Worm (Caenorhabditis elegans): ENCODE results near the gene F11C7.7.

F11C7.7 gene

DNA sequence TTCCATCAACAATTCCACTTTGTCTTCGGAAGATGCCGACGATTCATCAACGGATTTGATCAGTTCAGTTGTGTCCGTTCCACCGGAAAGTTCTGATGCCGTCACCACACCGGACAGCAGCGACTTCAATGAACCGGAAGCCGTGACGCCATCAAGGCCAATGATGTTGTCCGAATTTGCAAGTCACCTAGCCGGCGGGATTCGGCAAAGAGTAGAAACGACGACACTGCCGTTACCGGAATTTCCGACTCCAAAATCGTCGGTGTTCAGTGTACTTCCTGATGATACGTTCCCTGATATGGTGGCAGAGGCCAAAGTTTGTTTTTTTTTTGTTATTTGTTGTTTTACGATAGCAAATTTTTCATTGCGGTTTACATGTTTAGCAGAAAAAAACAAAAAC is 34.9 kb upstream of the F11C7.7 start:
- TF ChIP-seq elt-3 (tag; optimal IDR thresholded peaks at IDR 0.05) (no peak), nhr-85 (tag) (peak; percentile 47), blmp-1 (tag; optimal IDR thresholded peaks at IDR 0.05) (no peak), snu-23 (GFP tag; optimal IDR thresholded peaks at IDR 0.05) (no peak), lin-14 (GFP tag; optimal IDR thresholded peaks at IDR 0.05) (no peak)

DNA sequence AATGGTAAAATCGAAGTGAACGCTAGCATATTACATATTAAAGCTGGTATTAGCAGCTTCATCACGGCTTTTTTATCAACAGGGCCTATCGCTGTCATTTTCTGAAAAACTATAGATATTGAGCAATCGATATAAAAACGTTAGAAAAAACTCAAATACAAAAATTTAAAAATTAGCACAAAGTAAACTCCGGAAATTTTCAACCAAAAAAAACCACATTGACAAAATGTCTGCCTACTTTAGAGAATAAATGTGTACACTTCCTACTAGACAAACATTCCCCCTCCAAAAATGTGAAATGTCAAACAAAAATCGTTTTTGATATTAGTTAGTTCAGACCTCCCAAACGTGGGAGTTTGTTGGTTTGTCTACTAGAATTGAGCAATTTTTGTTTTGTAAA is 29.9 kb upstream of the F11C7.7 start, which contains the start of gene mfsd-10:
Gene mfsd-10 (minus strand): TSS at position 101 of the 400 bp plus-strand sequence.
- TF ChIP-seq snu-23 (GFP tag; optimal IDR thresholded peaks at IDR 0.05) (no peak), nhr-47 (tag; optimal IDR thresholded peaks at IDR 0.05) (no peak), irx-1 (tag; optimal IDR thresholded peaks at IDR 0.05) (no peak), hlh-17 (GFP tag; optimal IDR thresholded peaks at IDR 0.05; ENCODE audit: borderline replicate concordance) (no peak), mab-9 (GFP tag; IDR thresholded peaks at IDR 0.05) (no peak), aly-2 (tag; optimal IDR thresholded peaks at IDR 0.05) (no peak), alr-1 (tag; optimal IDR thresholded peaks at IDR 0.05; ENCODE audit: borderline replicate concordance) (no peak), nhr-19 (GFP tag; conservative IDR thresholded peaks at IDR 0.05) (no peak), skn-1 (tag; optimal IDR thresholded peaks at IDR 0.05) (no peak), aha-1 (tag; optimal IDR thresholded peaks at IDR 0.05) (no peak), nhr-12 (tag; optimal IDR thresholded peaks at IDR 0.05) (no peak), ceh-8 (GFP tag; optimal IDR thresholded peaks at IDR 0.05) (no peak), elt-2 (tag; optimal IDR thresholded peaks at IDR 0.05) (no peak), F16B12.6 (tag; optimal IDR thresholded peaks at IDR 0.05) (no peak)

DNA sequence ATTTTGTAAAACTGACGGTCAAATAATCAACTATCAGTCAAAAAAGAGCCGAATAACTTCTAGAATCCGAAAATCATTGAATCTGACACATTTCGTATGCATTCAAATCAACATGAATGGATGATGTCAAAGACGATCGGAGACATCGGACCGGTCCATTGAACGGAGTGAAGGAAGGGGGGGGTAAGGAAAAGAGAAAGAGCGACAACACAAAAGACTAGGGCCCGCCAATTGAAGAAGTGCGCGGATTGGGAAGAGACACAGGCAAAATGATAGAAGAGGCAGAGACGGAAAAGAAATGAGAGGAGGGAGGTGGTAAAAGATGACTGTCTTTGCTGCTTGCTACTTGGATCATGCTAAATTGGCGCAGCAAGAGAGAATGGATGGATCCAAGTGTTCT is 28.9 kb upstream of the F11C7.7 start:
- TF ChIP-seq lin-14 (GFP tag; optimal IDR thresholded peaks at IDR 0.05) = peak; percentile 40
- no peak for TF ChIP-seq snpc-4 (tag; optimal IDR thresholded peaks at IDR 0.05)
- TF ChIP-seq nhr-237 (tag; optimal IDR thresholded peaks at IDR 0.05) = no peak
- TF ChIP-seq ceh-82 (tag; optimal IDR thresholded peaks at IDR 0.05) = peak in 1 of 3 experiments; percentile 14
- no peak for TF ChIP-seq ces-1 (GFP tag; optimal IDR thresholded peaks at IDR 0.05)
- TF ChIP-seq snu-23 (GFP tag; optimal IDR thresholded peaks at IDR 0.05) = peak; percentile 5
- TF ChIP-seq hlh-4 (tag; optimal IDR thresholded peaks at IDR 0.05) = no peak
- no peak for TF ChIP-seq lsy-2 (tag; optimal IDR thresholded peaks at IDR 0.05)
- no peak for TF ChIP-seq nhr-19 (GFP tag; conservative IDR thresholded peaks at IDR 0.05)
- TF ChIP-seq nhr-20 (tag; optimal IDR thresholded peaks at IDR 0.05) = peak; percentile 1
- peak; percentile 43 for TF ChIP-seq mep-1 (tag; optimal IDR thresholded peaks at IDR 0.05)
- no peak for TF ChIP-seq nhr-76 (tag; optimal IDR thresholded peaks at IDR 0.05)
- TF ChIP-seq blmp-1 (tag; optimal IDR thresholded peaks at IDR 0.05) = peak; percentile 55
- no peak for TF ChIP-seq isw-1 (GFP tag; IDR thresholded peaks at IDR 0.05)

DNA sequence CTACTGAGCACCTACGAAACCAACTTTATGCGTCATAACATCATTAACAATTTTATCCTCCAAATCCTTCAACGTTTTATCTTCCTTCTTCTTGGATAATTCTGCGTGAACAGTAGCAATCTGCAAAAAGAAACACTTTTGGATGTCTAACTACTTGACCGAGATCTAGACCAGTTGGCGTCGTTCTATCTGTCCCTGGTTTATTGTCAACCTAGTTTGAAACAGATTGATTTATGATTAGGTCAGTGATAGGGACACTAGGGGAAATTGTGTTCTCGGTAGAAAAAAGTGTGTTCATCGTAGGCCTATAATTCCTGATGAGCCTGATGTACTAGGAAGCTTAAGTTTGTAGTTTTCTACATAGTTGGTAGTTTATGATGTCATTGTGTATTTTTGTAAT is 24.4 kb upstream of the F11C7.7 start:
- TF ChIP-seq lin-35 (GFP tag; optimal IDR thresholded peaks at IDR 0.05) = no peak
- no peak for TF ChIP-seq pax-3 (tag; optimal IDR thresholded peaks at IDR 0.05)
- TF ChIP-seq nhr-28 (tag; optimal IDR thresholded peaks at IDR 0.05) = no peak
- no peak for TF ChIP-seq lsy-2 (tag; optimal IDR thresholded peaks at IDR 0.05)
- peak in 1 of 6 experiments; percentile 43 for TF ChIP-seq elt-3 (tag; optimal IDR thresholded peaks at IDR 0.05)
- no peak for TF ChIP-seq nhr-90 (tag; optimal IDR thresholded peaks at IDR 0.05; ENCODE audit: poor library complexity)
- no peak for TF ChIP-seq grh-1 (GFP tag; IDR thresholded peaks at IDR 0.05)
- peak; percentile 69 for TF ChIP-seq blmp-1 (tag; optimal IDR thresholded peaks at IDR 0.05)
- TF ChIP-seq F16B12.6 (tag; optimal IDR thresholded peaks at IDR 0.05) = no peak
- TF ChIP-seq isw-1 (GFP tag; IDR thresholded peaks at IDR 0.05) = no peak
- no peak for TF ChIP-seq jun-1 (tag; optimal IDR thresholded peaks at IDR 0.05)

DNA sequence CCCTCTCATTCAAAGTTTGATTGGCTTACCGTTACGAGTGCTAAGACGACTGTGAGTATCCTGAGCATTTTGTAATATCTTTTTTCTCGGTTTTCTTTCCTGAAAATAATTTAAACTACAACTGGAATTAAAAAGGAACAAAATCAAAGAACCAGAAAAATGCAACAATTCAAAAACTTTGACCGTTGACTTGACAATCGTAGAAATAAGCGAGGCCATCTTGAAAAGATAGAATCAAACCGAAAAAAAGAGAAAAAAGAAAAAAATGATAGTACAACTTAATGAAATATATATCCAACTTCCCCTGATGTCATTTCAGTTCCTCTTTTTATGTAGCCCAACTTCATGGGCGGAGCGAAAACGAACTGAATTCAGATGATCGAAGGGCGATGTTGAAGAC is 23.9 kb upstream of the F11C7.7 start, which contains the start of gene F10D7.3:
Gene F10D7.3 (minus strand): TSS at position 101 of the 400 bp plus-strand sequence.
- no peak for TF ChIP-seq nhr-237 (tag; optimal IDR thresholded peaks at IDR 0.05)
- no peak for TF ChIP-seq fkh-4 (tag; optimal IDR thresholded peaks at IDR 0.05; ENCODE audit: borderline replicate concordance)
- TF ChIP-seq efl-1 (optimal IDR thresholded peaks at IDR 0.05) = no peak
- TF ChIP-seq efl-1 (GFP tag; optimal IDR thresholded peaks at IDR 0.05 in 1 of 2) = peak in 1 of 2 experiments; percentile 35

Measured in whole organism, L1 larva.